Worm (Caenorhabditis elegans) whole organism, L4 larva: ENCODE data around the gene egg-1.

Experiments used
- D1046.2 ChIP-seq: fragments of 200-800 bp; sonication (Bioruptor generic); IDR thresholded peaks from 2 replicates; pipeline ENCODE4 v1.3.6; 2022; ENCODE audit warnings: missing genetic modification characterization, missing compliant biosample characterization
- F44E2.7 ChIP-seq: fragments of 200-800 bp; sonication (Bioruptor generic); IDR thresholded peaks from 2 replicates; pipeline ENCODE4 v2.1.2; 2022; ENCODE audit warnings: missing genetic modification characterization, missing compliant biosample characterization
- F49E8.2 ChIP-seq: sonication (generic microtip); optimal IDR thresholded peaks from 2 replicates; lab custom pipeline; 2016; ENCODE audit warnings: missing compliant biosample characterization, mild to moderate bottlenecking, missing genetic modification characterization, borderline replicate concordance
- R02D3.7 ChIP-seq: fragments of 150-350 bp; sonication (generic microtip); optimal IDR thresholded peaks from 3 replicates; lab custom pipeline; 2014; ENCODE audit warnings: missing biosample characterization, missing genetic modification characterization
- T20F7.1 ChIP-seq: fragments of 200-800 bp; sonication (Bioruptor generic); optimal IDR thresholded peaks from 2 replicates; lab custom pipeline; 2018; ENCODE audit warnings: mild to moderate bottlenecking, missing genetic modification characterization, missing compliant biosample characterization
- Y105C5A.15 ChIP-seq: fragments of 200-800 bp; sonication (Bioruptor generic); IDR thresholded peaks from 2 replicates; pipeline ENCODE4 v1.3.6; 2022; ENCODE audit warnings: missing genetic modification characterization, missing compliant biosample characterization
- Y48G9A.11 ChIP-seq: fragments of 200-800 bp; sonication (Bioruptor generic); IDR thresholded peaks from 2 replicates; pipeline ENCODE4 v1.3.6; 2022; ENCODE audit warnings: missing genetic modification reagents, missing genetic modification characterization, missing compliant biosample characterization
- Y75B8A.6 ChIP-seq: fragments of 200-800 bp; sonication (Bioruptor generic); IDR thresholded peaks from 2 replicates; pipeline ENCODE4 v1.3.6; 2022; ENCODE audit warnings: missing genetic modification reagents, missing genetic modification characterization, missing compliant biosample characterization
- aha-1 ChIP-seq: fragments of 150-350 bp; peaks from one replicate; lab custom pipeline; 2014; ENCODE audit warnings: missing biosample characterization, missing genetic modification characterization
- aly-2 ChIP-seq: sonication (generic microtip); optimal IDR thresholded peaks from 2 replicates; lab custom pipeline; 2018; ENCODE audit warnings: missing biosample characterization, missing genetic modification characterization
- ama-1 ChIP-seq: fragments of 150-350 bp; optimal IDR thresholded peaks from 2 replicates; lab custom pipeline; 2014; ENCODE audit warnings: inconsistent platforms, mixed read lengths
- arid-1 ChIP-seq: fragments of 200-800 bp; sonication (Bioruptor generic); conservative IDR thresholded peaks from 2 replicates; pipeline ENCODE4 v1.3.6; 2022; ENCODE audit warnings: missing genetic modification reagents, missing genetic modification characterization, missing compliant biosample characterization
- attf-4 ChIP-seq: sonication (generic microtip); optimal IDR thresholded peaks from 3 replicates; lab custom pipeline; 2017; ENCODE audit warnings: missing biosample characterization, missing genetic modification characterization
- ceh-20 ChIP-seq: fragments of 200-800 bp; sonication (Bioruptor generic); IDR thresholded peaks from 2 replicates; pipeline ENCODE4 v1.3.6; 2022; ENCODE audit warnings: missing genetic modification reagents, missing genetic modification characterization, missing compliant biosample characterization
- ceh-44 ChIP-seq: fragments of 200-800 bp; sonication (Bioruptor generic); IDR thresholded peaks from 2 replicates; pipeline ENCODE4 v1.3.6; 2022; ENCODE audit warnings: missing genetic modification reagents, missing genetic modification characterization, missing compliant biosample characterization
- ceh-62 ChIP-seq: sonication (generic microtip); optimal IDR thresholded peaks from 2 replicates; lab custom pipeline; 2017; ENCODE audit warnings: missing biosample characterization, missing genetic modification characterization
- ceh-82 ChIP-seq: sonication (generic microtip); optimal IDR thresholded peaks from 2 replicates; lab custom pipeline; 2017; ENCODE audit warnings: missing biosample characterization, missing genetic modification characterization
- ces-1 ChIP-seq: fragments of 150-350 bp; sonication (generic microtip); optimal IDR thresholded peaks from 4 replicates; lab custom pipeline; 2014; ENCODE audit warnings: missing biosample characterization, missing genetic modification reagents, missing genetic modification characterization
- cey-2 ChIP-seq: sonication (generic microtip); optimal IDR thresholded peaks from 3 replicates; lab custom pipeline; 2017; ENCODE audit warnings: missing genetic modification characterization, mild to moderate bottlenecking, missing compliant biosample characterization, antibody characterized with exemption, borderline replicate concordance; ENCODE audit not compliant: insufficient read depth
- ctbp-1 ChIP-seq: fragments of 200-800 bp; sonication (Bioruptor generic); IDR thresholded peaks from 2 replicates; pipeline ENCODE4 v1.3.6; 2022; ENCODE audit warnings: missing genetic modification reagents, missing genetic modification characterization, missing compliant biosample characterization
- daf-16 ChIP-seq, 3 experiments: sonication (generic microtip); optimal IDR thresholded peaks; 2 replicates each; lab custom pipeline; 2016 to 2017; ENCODE audit warnings: missing genetic modification characterization in 3 of 3, missing genetic modification reagents in 3 of 3, mild to moderate bottlenecking in 2 of 3, missing compliant biosample characterization in 2 of 3, missing biosample characterization in 1 of 3, moderate library complexity in 1 of 3
- daf-8 ChIP-seq: fragments of 200-800 bp; sonication (Bioruptor generic); IDR thresholded peaks from 2 replicates; pipeline ENCODE4 v1.3.6; 2022; ENCODE audit warnings: missing genetic modification characterization, missing compliant biosample characterization
- dmd-8 ChIP-seq: fragments of 200-800 bp; sonication (Bioruptor generic); IDR thresholded peaks from 2 replicates; pipeline ENCODE4 v1.3.6; 2022; ENCODE audit warnings: missing genetic modification characterization, missing compliant biosample characterization
- hmg-1.1 ChIP-seq: fragments of 200-800 bp; sonication (Bioruptor generic); IDR thresholded peaks from 2 replicates; pipeline ENCODE4 v1.3.6; 2022; ENCODE audit warnings: missing genetic modification reagents, missing genetic modification characterization, missing compliant biosample characterization
- lim-7 ChIP-seq: fragments of 200-800 bp; sonication (Bioruptor generic); IDR thresholded peaks from 2 replicates; pipeline ENCODE4 v1.3.6; 2022; ENCODE audit warnings: missing genetic modification characterization, missing compliant biosample characterization
- lin-1 ChIP-seq: fragments of 200-800 bp; sonication (Bioruptor generic); IDR thresholded peaks from 2 replicates; pipeline ENCODE4 v1.3.6; 2022; ENCODE audit warnings: missing genetic modification reagents, missing genetic modification characterization, missing compliant biosample characterization
- lin-15B ChIP-seq: fragments of 150-350 bp; sonication (generic microtip); optimal IDR thresholded peaks from 3 replicates; lab custom pipeline; 2014; ENCODE audit warnings: missing biosample characterization, missing genetic modification characterization
- lin-29 ChIP-seq: fragments of 200-800 bp; sonication (Bioruptor generic); IDR thresholded peaks from 2 replicates; pipeline ENCODE4 v1.3.6; 2022; ENCODE audit warnings: missing genetic modification reagents, missing genetic modification characterization, missing compliant biosample characterization
- lin-38 ChIP-seq: fragments of 200-800 bp; sonication (Bioruptor generic); IDR thresholded peaks from 2 replicates; pipeline ENCODE4 v1.3.6; 2022; ENCODE audit warnings: missing genetic modification reagents, missing genetic modification characterization, missing compliant biosample characterization
- lin-39 ChIP-seq: fragments of 150-350 bp; optimal IDR thresholded peaks from 2 replicates; lab custom pipeline; 2014; ENCODE audit warnings: missing biosample characterization, missing genetic modification reagents, missing genetic modification characterization
- lir-3 ChIP-seq: sonication (generic microtip); optimal IDR thresholded peaks from 2 replicates; lab custom pipeline; 2016; ENCODE audit warnings: mild to moderate bottlenecking, missing genetic modification characterization, missing compliant biosample characterization
- lsy-2 ChIP-seq, 2 experiments: fragments of 150-350 bp in 1 of 2; sonication (generic microtip) in 1 of 2; optimal IDR thresholded peaks; 2 replicates each; lab custom pipeline; 2014 to 2017; ENCODE audit warnings: missing biosample characterization in 2 of 2, missing genetic modification characterization in 2 of 2
- madf-5 ChIP-seq, 2 experiments: fragments of 200-800 bp; sonication (Bioruptor generic); IDR thresholded peaks; 2 replicates each; pipeline ENCODE4 v1.3.6; 2022; ENCODE audit warnings: missing compliant biosample characterization in 2 of 2, missing genetic modification characterization in 2 of 2
- mes-2 ChIP-seq: sonication (generic microtip); optimal IDR thresholded peaks from 2 replicates; lab custom pipeline; 2016; ENCODE audit warnings: missing genotype, mild to moderate bottlenecking, missing genetic modification characterization, missing compliant biosample characterization; ENCODE audit not compliant: poor library complexity, severe bottlenecking
- mxl-3 ChIP-seq: fragments of 200-800 bp; sonication (Bioruptor generic); optimal IDR thresholded peaks from 2 replicates; lab custom pipeline; 2018; ENCODE audit warnings: mild to moderate bottlenecking, missing genetic modification characterization, missing compliant biosample characterization
- nhr-10 ChIP-seq: fragments of 150-350 bp; optimal IDR thresholded peaks from 2 replicates; lab custom pipeline; 2014; ENCODE audit warnings: missing biosample characterization, missing genetic modification characterization
- pha-4 ChIP-seq, 2 experiments: fragments of 150-350 bp in 1 of 2; fragments of 200-800 bp in 1 of 2; sonication (Bioruptor generic) in 1 of 2; IDR thresholded peaks in 1 of 2; optimal IDR thresholded peaks in 1 of 2; 2 replicates each; pipeline versions ENCODE4 v1.3.6 to Lab custom; 2014 to 2022; ENCODE audit warnings: missing genetic modification characterization in 2 of 2, missing genetic modification reagents in 2 of 2, missing biosample characterization in 1 of 2, missing compliant biosample characterization in 1 of 2
- set-16 ChIP-seq: fragments of 200-800 bp; sonication (Bioruptor generic); IDR thresholded peaks from 2 replicates; pipeline ENCODE4 v1.3.6; 2022; ENCODE audit warnings: missing genetic modification reagents, missing genetic modification characterization, missing compliant biosample characterization
- snpc-1.2 ChIP-seq: fragments of 200-800 bp; sonication (Bioruptor generic); IDR thresholded peaks from 2 replicates; pipeline ENCODE4 v1.3.6; 2022; ENCODE audit warnings: missing genetic modification reagents, missing genetic modification characterization, missing compliant biosample characterization
- unc-130 ChIP-seq: sonication (generic microtip); optimal IDR thresholded peaks from 2 replicates; lab custom pipeline; 2016; ENCODE audit warnings: missing genetic modification reagents, missing genetic modification characterization, missing compliant biosample characterization
- unc-39 ChIP-seq: sonication (generic microtip); optimal IDR thresholded peaks from 2 replicates; lab custom pipeline; 2017; ENCODE audit warnings: missing biosample characterization, missing genetic modification characterization
- unc-62 ChIP-seq, 3 experiments: fragments of 150-350 bp in 1 of 3; sonication (generic microtip); optimal IDR thresholded peaks in 2 of 3; peaks in 1 of 3; 1 replicate in 1 of 3; 2 replicates in 2 of 3; lab custom pipeline; 2014 to 2017; ENCODE audit warnings: missing biosample characterization in 3 of 3, missing genetic modification characterization in 3 of 3, missing genetic modification reagents in 3 of 3, missing genotype in 1 of 3
- vab-7 ChIP-seq: fragments of 200-800 bp; sonication (Bioruptor generic); IDR thresholded peaks from 2 replicates; pipeline ENCODE4 v1.3.6; 2022; ENCODE audit warnings: missing genetic modification reagents, missing genetic modification characterization, missing compliant biosample characterization
- zfp-2 ChIP-seq: sonication (generic microtip); optimal IDR thresholded peaks from 2 replicates; lab custom pipeline; 2016; ENCODE audit warnings: mild to moderate bottlenecking, missing genetic modification characterization, missing compliant biosample characterization
- zfp-3 ChIP-seq: fragments of 200-800 bp; sonication (Bioruptor generic); conservative IDR thresholded peaks from 2 replicates; pipeline ENCODE4 v1.3.6; 2022; ENCODE audit warnings: missing genetic modification reagents, missing genetic modification characterization, missing compliant biosample characterization

Gene egg-1

ce11 chrIII:5705228-5705888 lies 22.6 kb upstream of the egg-1 start, which contains the start of gene swp-1:
swp-1 (minus strand) TSS chrIII:5705525.
- TF ChIP-seq Y48G9A.11: peak; percentile 33; the same call in 1 of the 2 replicates
- no peak for TF ChIP-seq attf-4 (tag; lab: Kevin White, UChicago)
- no peak for TF ChIP-seq lin-29 (GFP tag; lab: Robert Waterston, UW)
- peak; percentile 48; the same call in 1 of the 2 replicates for TF ChIP-seq snpc-1.2 (GFP tag; lab: Robert Waterston, UW)
- no peak for TF ChIP-seq F44E2.7 (GFP tag; lab: Robert Waterston, UW)
- peak; percentile 70 for TF ChIP-seq F49E8.2
- TF ChIP-seq arid-1: peak; percentile 70
- peak in 1 of 2 experiments; percentile 72 for TF ChIP-seq unc-62 (GFP tag; optimal IDR thresholded peaks at IDR 0.05 in 1 of 2; lab: Kevin White, UChicago)
- TF ChIP-seq unc-62 (tag; optimal IDR thresholded peaks at IDR 0.05; lab: Kevin White, UChicago): no peak
- peak; percentile 51 for TF ChIP-seq ama-1
- no peak for TF ChIP-seq D1046.2 (GFP tag; lab: Robert Waterston, UW)
- peak; percentile 59 for TF ChIP-seq aha-1
- no peak for TF ChIP-seq set-16 (GFP tag; lab: Robert Waterston, UW)
- TF ChIP-seq unc-130 (GFP tag; lab: Kevin White, UChicago): peak; percentile 5
- peak; percentile 35; the same call in 1 of the 2 replicates for TF ChIP-seq ctbp-1
- peak; percentile 20 for TF ChIP-seq R02D3.7 (tag; lab: Kevin White, UChicago)
- peak; percentile 3; the same call in 1 of the 2 replicates for TF ChIP-seq Y105C5A.15
- TF ChIP-seq zfp-3 (GFP tag; lab: Robert Waterston, UW): 0 out of 2 replicates have a peak, but pooled peaks have one; percentile 12
- TF ChIP-seq dmd-8: 0 out of 2 replicates have a peak, but pooled peaks have one; percentile 19
- TF ChIP-seq Y75B8A.6 (GFP tag; lab: Robert Waterston, UW): no peak
- no peak for TF ChIP-seq madf-5 (GFP tag; IDR thresholded peaks at IDR 0.05; lab: Robert Waterston, UW)
- TF ChIP-seq lin-15B (tag; lab: Kevin White, UChicago): no peak
- TF ChIP-seq lin-38: peak; percentile 48
- no peak for TF ChIP-seq nhr-10 (tag; lab: Kevin White, UChicago)
- TF ChIP-seq lim-7: 0 out of 2 replicates have a peak, but pooled peaks have one; percentile 6

- TF ChIP-seq lir-3 (tag; lab: Kevin White, UChicago) (no peak), pha-4 (GFP tag; IDR thresholded peaks at IDR 0.05; lab: Robert Waterston, UW) (peak; percentile 64; the same call in 1 of the 2 replicates), pha-4 (tag; optimal IDR thresholded peaks at IDR 0.05; lab: Kevin White, UChicago) (peak; percentile 98), mxl-3 (no peak), arid-1 (peak; percentile 74; the same call in 1 of the 2 replicates), ces-1 (GFP tag; lab: Kevin White, UChicago) (peak; percentile 63), mes-2 (tag; lab: Kevin White, UChicago) (peak; percentile 92), daf-16 (GFP tag; optimal IDR thresholded peaks at IDR 0.05; lab: Kevin White, UChicago) (peak in 1 of 2 experiments; percentile 38), daf-16 (tag; optimal IDR thresholded peaks at IDR 0.05; lab: Kevin White, UChicago) (peak; percentile 72), zfp-2 (tag; lab: Kevin White, UChicago) (peak; percentile 70), T20F7.1 (GFP tag; lab: Kevin White, UChicago) (peak; percentile 85), Y48G9A.11 (peak; percentile 35; the same call in 1 of the 2 replicates), Y105C5A.15 (no peak), lin-29 (GFP tag; lab: Robert Waterston, UW) (no peak), lsy-2 (tag; optimal IDR thresholded peaks at IDR 0.05; lab: Kevin White, UChicago) (peak; percentile 83 to 96), cey-2 (tag; lab: Kevin White, UChicago) (no peak), lin-39 (tag; lab: Kevin White, UChicago) (no peak), lin-1 (GFP tag; lab: Robert Waterston, UW) (no peak), daf-8 (GFP tag; lab: Robert Waterston, UW) (no peak), ceh-20 (GFP tag; lab: Robert Waterston, UW) (peak; percentile 52; the same call in 1 of the 2 replicates), F49E8.2 (no peak), D1046.2 (GFP tag; lab: Robert Waterston, UW) (no peak), aly-2 (tag; lab: Kevin White, UChicago) (no peak), lim-7 (0 out of 2 replicates have a peak, but pooled peaks have one; percentile 52), vab-7 (peak; percentile 61), ceh-44 (GFP tag; lab: Robert Waterston, UW) (peak; percentile 40; the same call in 1 of the 2 replicates), hmg-1.1 (GFP tag; lab: Robert Waterston, UW) (peak; percentile 77), unc-39 (tag; lab: Kevin White, UChicago) (no peak), ceh-82 (tag; lab: Kevin White, UChicago) (no peak), ceh-62 (tag; lab: Kevin White, UChicago) (no peak)
These were observed 21.8 kb upstream of the egg-1 start, which contains the start of gene rpl-23 for ce11 chrIII:5706077-5706627. rpl-23 (minus strand) TSS chrIII:5706127.
